Fruit fly (Drosophila melanogaster) whole organism, embryonic: ENCODE measurements around the gene Idgf3.

Experiments
- CG12942 ChIP-seq: fragments of 200-800 bp; sonication (Bioruptor generic); optimal IDR thresholded peaks from 3 replicates; lab custom pipeline; 2016; ENCODE audit warnings: missing biosample characterization, missing genetic modification characterization
- CG5245 ChIP-seq: fragments of 200-800 bp; sonication (Bioruptor generic); optimal IDR thresholded peaks from 3 replicates; lab custom pipeline; 2016; ENCODE audit warnings: missing biosample characterization, missing genetic modification characterization
- CG7745 ChIP-seq: fragments of 200-800 bp; sonication (Bioruptor generic); optimal IDR thresholded peaks from 2 replicates; lab custom pipeline; 2018; ENCODE audit warnings: missing biosample characterization, mild to moderate bottlenecking, missing genetic modification characterization, moderate library complexity
- Sin3A ChIP-seq: fragments of >200 bp; optimal IDR thresholded peaks from 2 replicates; lab custom pipeline; 2018
- ash1 ChIP-seq: fragments of 200-800 bp; sonication (Bioruptor generic); optimal IDR thresholded peaks from 2 replicates; lab custom pipeline; 2018; ENCODE audit warnings: missing biosample characterization, mild to moderate bottlenecking, missing genetic modification characterization
- fru ChIP-seq: fragments of >200 bp; optimal IDR thresholded peaks from 2 replicates; lab custom pipeline; 2017

dm6 chr2L:16458385-16458784 is 7.7 kb downstream of the Idgf3 start:
- TF ChIP-seq CG5245 (no peak), ash1 (no peak), Sin3A (no peak), CG12942 (GFP tag; lab: Kevin White, UChicago) (no peak), CG7745 (tag; lab: Kevin White, UChicago) (no peak), fru (lab: Kevin White, UChicago) (no peak)
